Worm (Caenorhabditis elegans) whole organism, young adult: ENCODE measurements around the gene srlf-30.
A peak's percentile ranks its signal among the peaks of the same experiment; 100 is the strongest.

Experiments used
- B0261.1 ChIP-seq: sonication (generic microtip); optimal IDR thresholded peaks from 2 replicates; lab custom pipeline; 2016; ENCODE audit warnings: mild to moderate bottlenecking, missing genetic modification characterization, moderate library complexity, missing compliant biosample characterization
- C17E4.6 ChIP-seq: fragments of 200-800 bp; sonication (Bioruptor generic); IDR thresholded peaks from 2 replicates; pipeline ENCODE4 v1.3.6; 2022; ENCODE audit warnings: missing genetic modification reagents, missing genetic modification characterization, missing compliant biosample characterization
- F10E7.11 ChIP-seq: sonication (generic microtip); optimal IDR thresholded peaks from 2 replicates; lab custom pipeline; 2017; ENCODE audit warnings: mild to moderate bottlenecking, missing genetic modification characterization, moderate library complexity, missing compliant biosample characterization
- F22D6.2 ChIP-seq: sonication (generic microtip); optimal IDR thresholded peaks from 2 replicates; lab custom pipeline; 2016; ENCODE audit warnings: mild to moderate bottlenecking, missing genetic modification characterization, missing compliant biosample characterization
- F49E8.2 ChIP-seq: sonication (generic microtip); optimal IDR thresholded peaks from 3 replicates; lab custom pipeline; 2017; ENCODE audit warnings: missing genetic modification characterization, mild to moderate bottlenecking, missing compliant biosample characterization, antibody characterized with exemption, moderate library complexity; ENCODE audit not compliant: insufficient read depth
- T07F8.4 ChIP-seq: sonication (generic microtip); optimal IDR thresholded peaks from 2 replicates; lab custom pipeline; 2016; ENCODE audit warnings: mild to moderate bottlenecking, missing genetic modification characterization, moderate library complexity, missing compliant biosample characterization
- ZK185.1 ChIP-seq: sonication (generic microtip); optimal IDR thresholded peaks from 2 replicates; lab custom pipeline; 2016; ENCODE audit warnings: mild to moderate bottlenecking, missing genetic modification characterization, missing compliant biosample characterization; ENCODE audit not compliant: poor library complexity, severe bottlenecking
- ama-1 ChIP-seq, 3 experiments: fragments of 150-350 bp in 1 of 3; sonication (generic microtip) in 2 of 3; optimal IDR thresholded peaks; 2 replicates each; lab custom pipeline; 2014 to 2018; ENCODE audit warnings: missing biosample characterization in 2 of 3, missing genetic modification characterization in 2 of 3, missing genetic modification reagents in 2 of 3
- aptf-2 ChIP-seq: fragments of 200-800 bp; sonication (Bioruptor generic); conservative IDR thresholded peaks from 2 replicates; pipeline ENCODE4 v1.3.6; 2022; ENCODE audit warnings: missing genetic modification reagents, missing genetic modification characterization, missing compliant biosample characterization
- atf-7 ChIP-seq: sonication (generic microtip); optimal IDR thresholded peaks from 2 replicates; lab custom pipeline; 2017; ENCODE audit warnings: mild to moderate bottlenecking, missing genetic modification characterization, missing compliant biosample characterization
- attf-6 ChIP-seq: fragments of 200-800 bp; sonication (Bioruptor generic); IDR thresholded peaks from 2 replicates; pipeline ENCODE4 v1.3.6; 2022; ENCODE audit warnings: missing genetic modification reagents, missing genetic modification characterization, missing compliant biosample characterization
- cebp-1 ChIP-seq, 2 experiments: fragments of 200-800 bp in 1 of 2; sonication (Bioruptor generic) in 1 of 2; sonication (generic microtip) in 1 of 2; IDR thresholded peaks in 1 of 2; optimal IDR thresholded peaks in 1 of 2; 2 replicates each; pipeline versions ENCODE4 v1.3.6 to Lab custom; 2017 to 2022; ENCODE audit warnings: missing compliant biosample characterization in 2 of 2, missing genetic modification characterization in 2 of 2, mild to moderate bottlenecking in 1 of 2, missing genetic modification reagents in 1 of 2, moderate library complexity in 1 of 2
- ceh-40 ChIP-seq: fragments of 200-800 bp; sonication (Bioruptor generic); IDR thresholded peaks from 2 replicates; pipeline ENCODE4 v1.3.6; 2022; ENCODE audit warnings: missing genetic modification characterization, missing compliant biosample characterization
- ceh-79 ChIP-seq: sonication (generic microtip); optimal IDR thresholded peaks from 2 replicates; lab custom pipeline; 2017; ENCODE audit warnings: mild to moderate bottlenecking, missing genetic modification characterization, missing compliant biosample characterization
- ceh-91 ChIP-seq: fragments of 200-800 bp; sonication (Bioruptor generic); IDR thresholded peaks from 2 replicates; pipeline ENCODE4 v1.3.6; 2022; ENCODE audit warnings: missing genetic modification reagents, missing genetic modification characterization, missing compliant biosample characterization
- die-1 ChIP-seq: sonication (generic microtip); optimal IDR thresholded peaks from 2 replicates; lab custom pipeline; 2016; ENCODE audit warnings: missing genotype, mild to moderate bottlenecking, missing genetic modification characterization, missing compliant biosample characterization
- dpff-1 ChIP-seq: sonication (generic microtip); optimal IDR thresholded peaks from 2 replicates; lab custom pipeline; 2017; ENCODE audit warnings: mild to moderate bottlenecking, missing genetic modification characterization, missing compliant biosample characterization
- dpl-1 ChIP-seq: fragments of 150-350 bp; optimal IDR thresholded peaks from 2 replicates; lab custom pipeline; 2014; ENCODE audit warnings: missing biosample characterization, missing genetic modification reagents, missing genetic modification characterization
- egl-18 ChIP-seq: fragments of 200-800 bp; sonication (Bioruptor generic); IDR thresholded peaks from 2 replicates; pipeline ENCODE4 v1.3.6; 2022; ENCODE audit warnings: missing genetic modification reagents, missing genetic modification characterization, missing compliant biosample characterization
- gei-17 ChIP-seq: fragments of 200-800 bp; sonication (Bioruptor generic); optimal IDR thresholded peaks from 2 replicates; lab custom pipeline; 2018; ENCODE audit warnings: mild to moderate bottlenecking, missing genetic modification characterization, missing compliant biosample characterization
- hlh-26 ChIP-seq: fragments of 200-800 bp; sonication (Bioruptor generic); conservative IDR thresholded peaks from 2 replicates; pipeline ENCODE4 v1.3.6; 2022; ENCODE audit warnings: missing genetic modification reagents, missing genetic modification characterization, missing compliant biosample characterization
- hmg-1.2 ChIP-seq: fragments of 200-800 bp; sonication (Bioruptor generic); IDR thresholded peaks from 2 replicates; pipeline ENCODE4 v1.3.6; 2022; ENCODE audit warnings: missing genetic modification reagents, missing genetic modification characterization, missing compliant biosample characterization
- hmg-20 ChIP-seq: fragments of 200-800 bp; sonication (Bioruptor generic); IDR thresholded peaks from 2 replicates; pipeline ENCODE4 v1.3.6; 2022; ENCODE audit warnings: missing genetic modification reagents, missing genetic modification characterization, missing compliant biosample characterization
- hrde-1 ChIP-seq: sonication (generic microtip); optimal IDR thresholded peaks from 2 replicates; lab custom pipeline; 2016; ENCODE audit warnings: missing genetic modification characterization, mild to moderate bottlenecking, missing compliant biosample characterization, moderate library complexity, missing genotype, missing genetic modification reagents, borderline replicate concordance
- lag-1 ChIP-seq: fragments of 200-800 bp; sonication (Bioruptor generic); IDR thresholded peaks from 2 replicates; pipeline ENCODE4 v1.3.6; 2022; ENCODE audit warnings: missing genetic modification reagents, missing genetic modification characterization, missing compliant biosample characterization
- lin-40 ChIP-seq: sonication (generic microtip); optimal IDR thresholded peaks from 2 replicates; lab custom pipeline; 2016; ENCODE audit warnings: missing genetic modification characterization, mild to moderate bottlenecking, missing compliant biosample characterization, missing genotype, missing genetic modification reagents
- mel-28 ChIP-seq: sonication (generic microtip); optimal IDR thresholded peaks from 2 replicates; lab custom pipeline; 2016; ENCODE audit warnings: borderline replicate concordance, mild to moderate bottlenecking, missing genetic modification characterization, missing compliant biosample characterization
- nhr-80 ChIP-seq: sonication (generic microtip); optimal IDR thresholded peaks from 2 replicates; lab custom pipeline; 2016; ENCODE audit warnings: missing genetic modification characterization, missing compliant biosample characterization
- pbrm-1 ChIP-seq: fragments of 200-800 bp; sonication (Bioruptor generic); IDR thresholded peaks from 2 replicates; pipeline ENCODE4 v1.3.6; 2022; ENCODE audit warnings: missing genetic modification reagents, missing genetic modification characterization, missing compliant biosample characterization
- rcor-1 ChIP-seq: fragments of 200-800 bp; sonication (Bioruptor generic); IDR thresholded peaks from 2 replicates; pipeline ENCODE4 v1.3.6; 2022; ENCODE audit warnings: missing genetic modification reagents, missing genetic modification characterization, missing compliant biosample characterization
- repo-1 ChIP-seq: sonication (generic microtip); optimal IDR thresholded peaks from 2 replicates; lab custom pipeline; 2017; ENCODE audit warnings: mild to moderate bottlenecking, missing genetic modification characterization, missing compliant biosample characterization
- sdz-38 ChIP-seq: sonication (generic microtip); optimal IDR thresholded peaks from 2 replicates; lab custom pipeline; 2016; ENCODE audit warnings: missing genotype, missing genetic modification characterization, missing compliant biosample characterization
- sea-2 ChIP-seq: fragments of 200-800 bp; sonication (Bioruptor generic); IDR thresholded peaks from 2 replicates; pipeline ENCODE4 v1.3.6; 2022; ENCODE audit warnings: missing genetic modification characterization, missing compliant biosample characterization
- snpc-4 ChIP-seq, 5 experiments: fragments of 150-350 bp in 1 of 5; sonication (generic microtip) in 4 of 5; optimal IDR thresholded peaks; 2 replicates each; lab custom pipeline; 2014 to 2018; ENCODE audit warnings: missing genetic modification characterization in 5 of 5, missing biosample characterization in 3 of 5, antibody characterized with exemption in 2 of 5, mild to moderate bottlenecking in 2 of 5, missing compliant biosample characterization in 2 of 5, missing genotype in 2 of 5, moderate library complexity in 2 of 5, missing genetic modification reagents in 1 of 5
- sptf-2 ChIP-seq: fragments of 200-800 bp; sonication (Bioruptor generic); optimal IDR thresholded peaks from 2 replicates; lab custom pipeline; 2018; ENCODE audit warnings: mild to moderate bottlenecking, missing genetic modification characterization, missing compliant biosample characterization
- tbp1 ChIP-seq: fragments of 200-800 bp; sonication (Bioruptor generic); optimal IDR thresholded peaks from 2 replicates; lab custom pipeline; 2018; ENCODE audit warnings: mild to moderate bottlenecking, missing genetic modification characterization, missing compliant biosample characterization
- tbx-9 ChIP-seq: sonication (generic microtip); optimal IDR thresholded peaks from 2 replicates; lab custom pipeline; 2016; ENCODE audit warnings: borderline replicate concordance, missing genetic modification characterization, inconsistent platforms, missing compliant biosample characterization
- unc-130 ChIP-seq: sonication (generic microtip); optimal IDR thresholded peaks from 2 replicates; lab custom pipeline; 2016; ENCODE audit warnings: missing genetic modification reagents, missing genetic modification characterization, missing compliant biosample characterization
- zfh-2 ChIP-seq: fragments of 200-800 bp; sonication (Bioruptor generic); conservative IDR thresholded peaks from 2 replicates; pipeline ENCODE4 v1.3.6; 2022; ENCODE audit warnings: missing genetic modification reagents, missing genetic modification characterization, missing compliant biosample characterization
- zim-3 ChIP-seq: sonication (generic microtip); optimal IDR thresholded peaks from 2 replicates; lab custom pipeline; 2017; ENCODE audit warnings: mild to moderate bottlenecking, missing genetic modification characterization, moderate library complexity, missing compliant biosample characterization
- ztf-25 ChIP-seq: fragments of 200-800 bp; sonication (Bioruptor generic); IDR thresholded peaks from 2 replicates; pipeline ENCODE4 v1.3.6; 2022; ENCODE audit warnings: missing genetic modification reagents, missing genetic modification characterization, missing compliant biosample characterization

The srlf-30 gene

DNA sequence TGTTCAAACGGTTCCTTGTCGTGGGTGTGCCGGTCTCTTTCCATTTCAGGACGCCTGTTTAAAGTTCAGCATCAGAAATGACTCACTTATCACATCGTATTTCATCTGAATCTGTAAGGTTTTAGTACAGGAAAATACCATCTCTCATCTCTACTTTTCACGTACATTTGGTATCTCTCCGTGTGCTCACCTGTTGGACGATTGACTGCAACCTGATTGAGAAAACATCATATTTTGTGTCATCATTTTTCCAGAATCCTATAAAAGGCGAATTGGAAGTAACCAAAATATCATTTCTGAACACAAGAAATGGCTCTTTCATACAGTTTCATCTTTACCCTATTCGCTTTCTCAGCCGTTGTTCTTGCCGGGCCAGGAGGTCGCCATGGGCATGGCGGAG is at the start of gene srlf-30:
Gene srlf-30 (plus strand): TSS at position 301 of the 400 bp plus-strand sequence.
- TF ChIP-seq ama-1 (optimal IDR thresholded peaks at IDR 0.05; lab: Kevin White, UChicago) (no peak), ama-1 (GFP tag; optimal IDR thresholded peaks at IDR 0.05; lab: Kevin White, UChicago) (no peak), unc-130 (GFP tag; lab: Kevin White, UChicago) (no peak), dpff-1 (tag; lab: Kevin White, UChicago) (no peak), F49E8.2 (no peak), pbrm-1 (no peak), snpc-4 (GFP tag; optimal IDR thresholded peaks at IDR 0.05; lab: Kevin White, UChicago) (no peak), snpc-4 (tag; optimal IDR thresholded peaks at IDR 0.05; lab: Kevin White, UChicago) (no peak), ztf-25 (GFP tag; lab: Robert Waterston, UW) (no peak), aptf-2 (GFP tag; lab: Robert Waterston, UW) (no peak), egl-18 (no peak), dpl-1 (GFP tag; lab: Kevin White, UChicago) (no peak), F22D6.2 (tag; lab: Kevin White, UChicago) (no peak), sptf-2 (GFP tag; lab: Kevin White, UChicago) (no peak)

ce11 chrIV:10851136-10851535 is 49.0 kb upstream of the srlf-30 start:
- no peak for TF ChIP-seq hmg-20
- no peak for TF ChIP-seq ceh-79 (tag; lab: Kevin White, UChicago)
- TF ChIP-seq ZK185.1: no peak
- TF ChIP-seq repo-1 (tag; lab: Kevin White, UChicago): no peak
- no peak for TF ChIP-seq ceh-40 (GFP tag; lab: Robert Waterston, UW)
- no peak for TF ChIP-seq rcor-1
- TF ChIP-seq hlh-26 (GFP tag; lab: Robert Waterston, UW): no peak
- no peak for TF ChIP-seq tbx-9 (tag; lab: Kevin White, UChicago)
- no peak for TF ChIP-seq cebp-1 (GFP tag; IDR thresholded peaks at IDR 0.05; lab: Robert Waterston, UW)
- TF ChIP-seq cebp-1 (tag; optimal IDR thresholded peaks at IDR 0.05; lab: Kevin White, UChicago): no peak
- no peak for TF ChIP-seq snpc-4 (GFP tag; optimal IDR thresholded peaks at IDR 0.05; lab: Kevin White, UChicago)
- no peak for TF ChIP-seq snpc-4 (tag; optimal IDR thresholded peaks at IDR 0.05; lab: Kevin White, UChicago)

- no peak for TF ChIP-seq B0261.1 (tag; lab: Kevin White, UChicago)
- no peak for TF ChIP-seq T07F8.4 (tag; lab: Kevin White, UChicago)
- TF ChIP-seq unc-130 (GFP tag; lab: Kevin White, UChicago): no peak
- no peak for TF ChIP-seq lin-40 (tag; lab: Kevin White, UChicago)
- no peak for TF ChIP-seq C17E4.6 (GFP tag; lab: Robert Waterston, UW)
- TF ChIP-seq zfh-2: no peak
- TF ChIP-seq sdz-38 (tag; lab: Kevin White, UChicago): no peak
- no peak for TF ChIP-seq atf-7 (tag; lab: Kevin White, UChicago)
These were observed 48.4 kb upstream of the srlf-30 start, which contains the start of gene T11G6.4 for ce11 chrIV:10851833-10852232. T11G6.4 (minus strand) TSS chrIV:10851933.

DNA sequence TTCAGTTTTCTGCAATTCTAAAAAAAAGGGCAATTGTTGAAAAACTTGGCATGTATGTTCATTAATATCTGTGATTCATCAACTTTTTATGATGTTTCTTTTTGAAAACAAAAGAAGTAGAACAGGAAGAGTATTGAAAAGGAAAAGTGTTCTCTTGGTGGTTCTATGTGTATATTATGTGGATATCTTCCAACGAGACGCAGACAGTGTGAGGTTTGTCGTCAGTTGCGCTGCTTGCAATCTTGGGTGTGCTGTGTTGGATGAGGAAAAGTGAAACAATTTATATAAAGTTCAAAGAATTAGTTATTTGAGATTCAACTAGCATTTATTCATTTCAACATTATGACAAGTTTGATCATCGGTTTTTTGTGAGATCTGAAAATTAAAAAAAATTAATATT is 47.8 kb upstream of the srlf-30 start:
- TF ChIP-seq ceh-91 (no peak), hmg-1.2 (GFP tag; lab: Robert Waterston, UW) (peak; percentile 25; the same call in 1 of the 2 replicates), sptf-2 (GFP tag; lab: Kevin White, UChicago) (no peak)

ce11 chrIV:10854042-10854441 is 46.1 kb upstream of the srlf-30 start:
- TF ChIP-seq ZK185.1 (no peak), nhr-80 (tag; lab: Kevin White, UChicago) (no peak), gei-17 (GFP tag; lab: Kevin White, UChicago) (no peak), hrde-1 (tag; lab: Kevin White, UChicago) (no peak), F49E8.2 (no peak), attf-6 (no peak), rcor-1 (no peak), mel-28 (tag; lab: Kevin White, UChicago) (no peak), zim-3 (tag; lab: Kevin White, UChicago) (no peak), sea-2 (no peak), F10E7.11 (tag; lab: Kevin White, UChicago) (no peak), die-1 (tag; lab: Kevin White, UChicago) (no peak), tbp1 (GFP tag; lab: Kevin White, UChicago) (no peak), pbrm-1 (no peak), lag-1 (GFP tag; lab: Robert Waterston, UW) (no peak)
